Worm (Caenorhabditis elegans) whole organism, late embryonic: ENCODE measurements around the gene F40G12.2.

ENCODE experiments used
- Y22D7AL.16 ChIP-seq: sonication (generic microtip); optimal IDR thresholded peaks from 2 replicates; lab custom pipeline; 2016; ENCODE audit warnings: missing genetic modification characterization, missing compliant biosample characterization
- fkh-10 ChIP-seq: fragments of 150-350 bp; optimal IDR thresholded peaks from 2 replicates; lab custom pipeline; 2014; ENCODE audit warnings: missing biosample characterization, missing genetic modification reagents, missing genetic modification characterization
- rnt-1 ChIP-seq: sonication (generic microtip); optimal IDR thresholded peaks from 2 replicates; lab custom pipeline; 2016; ENCODE audit warnings: missing genetic modification characterization, missing compliant biosample characterization

DNA sequence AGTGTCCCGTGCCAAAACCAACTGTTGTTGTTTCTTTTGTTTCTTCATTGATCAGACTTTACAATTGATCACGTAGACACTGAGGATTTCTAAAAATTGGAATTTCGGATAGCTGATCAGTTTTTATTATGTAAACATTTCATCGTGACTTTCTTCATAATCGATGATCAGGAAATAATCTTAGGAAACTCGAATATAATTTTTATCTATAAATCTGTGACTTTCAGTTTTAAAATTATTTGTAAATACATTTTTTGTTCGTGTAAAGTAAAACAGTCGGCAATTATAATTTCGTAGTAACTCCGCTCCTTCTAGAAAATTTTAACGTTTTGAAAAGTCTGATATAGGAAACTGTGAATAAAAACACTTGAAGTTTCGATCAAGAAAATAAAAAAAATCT is 10.0 kb upstream of the F40G12.2 start, which contains the start of gene F40G12.5:
- TF ChIP-seq rnt-1 (tag; lab: Kevin White, UChicago) (no peak), fkh-10 (no peak), Y22D7AL.16 (tag; lab: Kevin White, UChicago) (no peak)
